Worm (Caenorhabditis elegans) whole organism, L4/young adult: Measurements from ENCODE around the gene C44C1.6.

Experiments
- dao-5 ChIP-seq: sonication (generic microtip); optimal IDR thresholded peaks from 2 replicates; lab custom pipeline; 2016; ENCODE audit warnings: missing genotype, missing genetic modification characterization, moderate library complexity, missing compliant biosample characterization
- him-1 ChIP-seq: sonication (generic microtip); optimal IDR thresholded peaks from 2 replicates; lab custom pipeline; 2016; ENCODE audit warnings: missing genotype, missing genetic modification reagents, missing genetic modification characterization, missing compliant biosample characterization

DNA sequence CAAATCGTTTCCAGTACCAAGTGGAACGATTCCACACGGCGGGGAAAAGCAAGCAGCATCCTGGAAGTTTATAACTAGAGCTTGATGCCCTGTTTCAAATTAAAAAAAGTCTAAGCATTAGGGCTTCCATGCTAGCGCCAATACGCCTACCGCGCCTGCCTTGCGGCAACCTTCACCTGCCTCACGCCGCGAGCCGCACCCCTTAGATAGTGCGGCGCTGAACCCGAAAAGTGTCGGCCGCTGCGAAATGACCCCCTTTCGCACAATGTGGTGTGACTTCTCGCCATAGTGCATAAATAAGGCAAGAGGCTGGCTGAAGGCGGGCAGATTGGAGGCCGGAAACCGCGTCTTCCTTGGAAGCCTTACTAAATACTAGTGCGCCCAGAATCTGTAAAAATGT lies 16.4 kb upstream of the C44C1.6 start:
- TF ChIP-seq him-1 (tag; lab: Kevin White, UChicago) (no peak), dao-5 (tag; lab: Kevin White, UChicago) (no peak)
